ENCODE assay signal across 3 worm cellular contexts in genomic region chrII:5339547-5339946, ce11.
TF ChIP-seq lines count a peak whose summit lies in the region.

No protein-coding gene starts in this region.

TF ChIP-seq in whole organism, L1 larva, 84 proteins besides CTCF, POLR2A, EP300 and RAD21:
- TF ChIP-seq ceh-88 (GFP tag; IDR thresholded peaks at IDR 0.05; lab: Robert Waterston, UW) (no peak), ama-1 (optimal IDR thresholded peaks at IDR 0.05; lab: Kevin White, UChicago) (peak; percentile 25), ceh-82 (tag; optimal IDR thresholded peaks at IDR 0.05; lab: Kevin White, UChicago) (peak in 1 of 3 experiments; percentile 4)

TF ChIP-seq in whole organism, L3 larva, 47 proteins besides CTCF, POLR2A, EP300 and RAD21:
- TF ChIP-seq elt-2 (tag; optimal IDR thresholded peaks at IDR 0.05; lab: Kevin White, UChicago) = peak; percentile 2
- TF ChIP-seq jun-1 (tag; optimal IDR thresholded peaks at IDR 0.05; lab: Kevin White, UChicago) = no peak

TF ChIP-seq in whole organism, L4 larva, 104 proteins besides CTCF, POLR2A, EP300 and RAD21:
- peak in 1 of 2 experiments; percentile 81 for TF ChIP-seq unc-62 (GFP tag; optimal IDR thresholded peaks at IDR 0.05 in 1 of 2; lab: Kevin White, UChicago)
- TF ChIP-seq unc-62 (tag; optimal IDR thresholded peaks at IDR 0.05; lab: Kevin White, UChicago) = no peak
- no peak for TF ChIP-seq pha-4 (GFP tag; IDR thresholded peaks at IDR 0.05; lab: Robert Waterston, UW)
- no peak for TF ChIP-seq pha-4 (tag; optimal IDR thresholded peaks at IDR 0.05; lab: Kevin White, UChicago)
- TF ChIP-seq aha-1 (tag; lab: Kevin White, UChicago) = peak; percentile 90
- no peak for TF ChIP-seq vab-7 (GFP tag; IDR thresholded peaks at IDR 0.05; lab: Robert Waterston, UW)

Comparison
In these comparisons a context has a peak if more than half of its experiments do, and no peak if none do; other contexts are left out.
1. Of the 29 proteins assayed by ChIP-seq in both whole organism, L4 larva and whole organism, L1 larva: peak only in whole organism, L4 larva: aha-1; only in whole organism, L1 larva: ama-1; in both: none; in neither: 25; mixed calls (peak in some experiments, not most) for 2.